Worm (Caenorhabditis elegans) whole organism, young adult: Measurements from ENCODE around the gene H08M01.1.
A peak's percentile ranks its signal among the peaks of the same experiment; 100 is the strongest.

Source experiments
- B0035.1 ChIP-seq: sonication (generic microtip); optimal IDR thresholded peaks from 2 replicates; lab custom pipeline; 2016; ENCODE audit warnings: missing genetic modification characterization, mild to moderate bottlenecking, missing compliant biosample characterization, missing genotype, missing genetic modification reagents
- B0336.3 ChIP-seq: fragments of 200-800 bp; sonication (Bioruptor generic); IDR thresholded peaks from 2 replicates; pipeline ENCODE4 v1.3.6; 2022; ENCODE audit warnings: missing genetic modification characterization, missing compliant biosample characterization
- F10E7.11 ChIP-seq: sonication (generic microtip); optimal IDR thresholded peaks from 2 replicates; lab custom pipeline; 2017; ENCODE audit warnings: mild to moderate bottlenecking, missing genetic modification characterization, moderate library complexity, missing compliant biosample characterization
- F33H1.4 ChIP-seq: fragments of 200-800 bp; sonication (Bioruptor generic); IDR thresholded peaks from 2 replicates; pipeline ENCODE4 v1.3.6; 2022; ENCODE audit warnings: missing genetic modification reagents, missing genetic modification characterization, missing compliant biosample characterization
- F49E8.2 ChIP-seq: sonication (generic microtip); optimal IDR thresholded peaks from 3 replicates; lab custom pipeline; 2017; ENCODE audit warnings: missing genetic modification characterization, mild to moderate bottlenecking, missing compliant biosample characterization, antibody characterized with exemption, moderate library complexity; ENCODE audit not compliant: insufficient read depth
- F55B11.4 ChIP-seq: sonication (generic microtip); optimal IDR thresholded peaks from 2 replicates; lab custom pipeline; 2016; ENCODE audit warnings: missing compliant biosample characterization, missing genetic modification characterization, borderline replicate concordance; ENCODE audit not compliant: insufficient read depth
- Y56A3A.18 ChIP-seq: fragments of 200-800 bp; sonication (Bioruptor generic); IDR thresholded peaks from 2 replicates; pipeline ENCODE4 v1.3.6; 2022; ENCODE audit warnings: missing genetic modification reagents, missing genetic modification characterization, missing compliant biosample characterization
- Y79H2A.3 ChIP-seq: fragments of 200-800 bp; sonication (Bioruptor generic); conservative IDR thresholded peaks from 2 replicates; pipeline ENCODE4 v1.3.6; 2022; ENCODE audit warnings: missing genetic modification reagents, missing genetic modification characterization, missing compliant biosample characterization
- ama-1 ChIP-seq, 3 experiments: fragments of 150-350 bp in 1 of 3; sonication (generic microtip) in 2 of 3; optimal IDR thresholded peaks; 2 replicates each; lab custom pipeline; 2014 to 2018; ENCODE audit warnings: missing biosample characterization in 2 of 3, missing genetic modification characterization in 2 of 3, missing genetic modification reagents in 2 of 3
- aptf-3 ChIP-seq: fragments of 200-800 bp; sonication (Bioruptor generic); IDR thresholded peaks from 2 replicates; pipeline ENCODE4 v1.3.6; 2022; ENCODE audit warnings: missing genetic modification characterization, missing compliant biosample characterization
- atf-7 ChIP-seq: sonication (generic microtip); optimal IDR thresholded peaks from 2 replicates; lab custom pipeline; 2017; ENCODE audit warnings: mild to moderate bottlenecking, missing genetic modification characterization, missing compliant biosample characterization
- athp-1 ChIP-seq: sonication (generic microtip); optimal IDR thresholded peaks from 2 replicates; lab custom pipeline; 2017; ENCODE audit warnings: mild to moderate bottlenecking, missing genetic modification characterization, missing compliant biosample characterization
- attf-6 ChIP-seq: fragments of 200-800 bp; sonication (Bioruptor generic); IDR thresholded peaks from 2 replicates; pipeline ENCODE4 v1.3.6; 2022; ENCODE audit warnings: missing genetic modification reagents, missing genetic modification characterization, missing compliant biosample characterization
- bed-1 ChIP-seq: fragments of 200-800 bp; sonication (Bioruptor generic); IDR thresholded peaks from 2 replicates; pipeline ENCODE4 v1.3.6; 2022; ENCODE audit warnings: missing genetic modification reagents, missing genetic modification characterization, missing compliant biosample characterization
- bed-2 ChIP-seq: fragments of 200-800 bp; sonication (Bioruptor generic); IDR thresholded peaks from 2 replicates; pipeline ENCODE4 v1.3.6; 2022; ENCODE audit warnings: missing genetic modification reagents, missing genetic modification characterization, missing compliant biosample characterization
- cebp-1 ChIP-seq, 2 experiments: fragments of 200-800 bp in 1 of 2; sonication (Bioruptor generic) in 1 of 2; sonication (generic microtip) in 1 of 2; IDR thresholded peaks in 1 of 2; optimal IDR thresholded peaks in 1 of 2; 2 replicates each; pipeline versions ENCODE4 v1.3.6 to Lab custom; 2017 to 2022; ENCODE audit warnings: missing compliant biosample characterization in 2 of 2, missing genetic modification characterization in 2 of 2, mild to moderate bottlenecking in 1 of 2, missing genetic modification reagents in 1 of 2, moderate library complexity in 1 of 2
- cebp-2 ChIP-seq: fragments of 200-800 bp; sonication (Bioruptor generic); IDR thresholded peaks from 2 replicates; pipeline ENCODE4 v1.3.6; 2022; ENCODE audit warnings: missing genetic modification characterization, missing compliant biosample characterization
- ceh-58 ChIP-seq: fragments of 200-800 bp; sonication (Bioruptor generic); IDR thresholded peaks from 2 replicates; pipeline ENCODE4 v1.3.6; 2022; ENCODE audit warnings: missing genetic modification characterization, missing compliant biosample characterization
- chd-7 ChIP-seq: sonication (generic microtip); optimal IDR thresholded peaks from 2 replicates; lab custom pipeline; 2016; ENCODE audit warnings: mild to moderate bottlenecking, missing genetic modification characterization, moderate library complexity, missing compliant biosample characterization
- die-1 ChIP-seq: sonication (generic microtip); optimal IDR thresholded peaks from 2 replicates; lab custom pipeline; 2016; ENCODE audit warnings: missing genotype, mild to moderate bottlenecking, missing genetic modification characterization, missing compliant biosample characterization
- dox-1 ChIP-seq: fragments of 200-800 bp; sonication (Bioruptor generic); IDR thresholded peaks from 2 replicates; pipeline ENCODE4 v1.3.6; 2022; ENCODE audit warnings: missing genetic modification reagents, missing genetic modification characterization, missing compliant biosample characterization
- egl-44 ChIP-seq: fragments of 200-800 bp; sonication (Bioruptor generic); IDR thresholded peaks from 2 replicates; pipeline ENCODE4 v1.3.6; 2022; ENCODE audit warnings: missing genetic modification reagents, missing genetic modification characterization, missing compliant biosample characterization
- ekl-4 ChIP-seq: fragments of 200-800 bp; sonication (Bioruptor generic); IDR thresholded peaks from 2 replicates; pipeline ENCODE4 v1.3.6; 2022; ENCODE audit warnings: missing genetic modification reagents, missing genetic modification characterization, missing compliant biosample characterization
- lag-1 ChIP-seq: fragments of 200-800 bp; sonication (Bioruptor generic); IDR thresholded peaks from 2 replicates; pipeline ENCODE4 v1.3.6; 2022; ENCODE audit warnings: missing genetic modification reagents, missing genetic modification characterization, missing compliant biosample characterization
- let-526 ChIP-seq: fragments of 200-800 bp; sonication (Bioruptor generic); IDR thresholded peaks from 2 replicates; pipeline ENCODE4 v1.3.6; 2022; ENCODE audit warnings: missing genetic modification reagents, missing genetic modification characterization, missing compliant biosample characterization
- lin-35 ChIP-seq, 3 experiments: fragments of 150-350 bp in 2 of 3; sonication (generic microtip) in 1 of 3; optimal IDR thresholded peaks; 2 replicates each; lab custom pipeline; 2014 to 2018; ENCODE audit warnings: missing biosample characterization in 3 of 3, missing genetic modification characterization in 3 of 3, missing genetic modification reagents in 3 of 3
- lin-54 ChIP-seq: fragments of 200-800 bp; sonication (Bioruptor generic); optimal IDR thresholded peaks from 2 replicates; lab custom pipeline; 2018; ENCODE audit warnings: mild to moderate bottlenecking, missing genetic modification characterization, missing compliant biosample characterization
- lsl-1 ChIP-seq: fragments of 200-800 bp; sonication (Bioruptor generic); optimal IDR thresholded peaks from 2 replicates; lab custom pipeline; 2018; ENCODE audit warnings: mild to moderate bottlenecking, missing genetic modification characterization, moderate library complexity, missing compliant biosample characterization
- madf-10 ChIP-seq: sonication (generic microtip); optimal IDR thresholded peaks from 2 replicates; lab custom pipeline; 2016; ENCODE audit warnings: mild to moderate bottlenecking, missing genetic modification characterization, missing compliant biosample characterization
- madf-3 ChIP-seq: fragments of 200-800 bp; sonication (Bioruptor generic); IDR thresholded peaks from 2 replicates; pipeline ENCODE4 v1.3.6; 2022; ENCODE audit warnings: missing genetic modification reagents, missing genetic modification characterization, missing compliant biosample characterization
- madf-6 ChIP-seq: fragments of 200-800 bp; sonication (Bioruptor generic); IDR thresholded peaks from 2 replicates; pipeline ENCODE4 v1.3.6; 2022; ENCODE audit warnings: missing genetic modification reagents, missing genetic modification characterization, missing compliant biosample characterization
- mxl-1 ChIP-seq: sonication (generic microtip); optimal IDR thresholded peaks from 2 replicates; lab custom pipeline; 2016; ENCODE audit warnings: missing genetic modification characterization, missing compliant biosample characterization
- nfya-1 ChIP-seq: sonication (generic microtip); optimal IDR thresholded peaks from 2 replicates; lab custom pipeline; 2017; ENCODE audit warnings: antibody characterized with exemption, missing compliant biosample characterization, missing genetic modification characterization, borderline replicate concordance; ENCODE audit not compliant: insufficient read depth
- nfyb-1 ChIP-seq: fragments of 200-800 bp; sonication (Bioruptor generic); IDR thresholded peaks from 2 replicates; pipeline ENCODE4 v1.3.6; 2022; ENCODE audit warnings: missing genetic modification reagents, missing genetic modification characterization, missing compliant biosample characterization
- pbrm-1 ChIP-seq: fragments of 200-800 bp; sonication (Bioruptor generic); IDR thresholded peaks from 2 replicates; pipeline ENCODE4 v1.3.6; 2022; ENCODE audit warnings: missing genetic modification reagents, missing genetic modification characterization, missing compliant biosample characterization
- rcor-1 ChIP-seq: fragments of 200-800 bp; sonication (Bioruptor generic); IDR thresholded peaks from 2 replicates; pipeline ENCODE4 v1.3.6; 2022; ENCODE audit warnings: missing genetic modification reagents, missing genetic modification characterization, missing compliant biosample characterization
- repo-1 ChIP-seq: sonication (generic microtip); optimal IDR thresholded peaks from 2 replicates; lab custom pipeline; 2017; ENCODE audit warnings: mild to moderate bottlenecking, missing genetic modification characterization, missing compliant biosample characterization
- rpc-1 ChIP-seq, 2 experiments: fragments of 150-350 bp in 1 of 2; sonication (generic microtip) in 1 of 2; optimal IDR thresholded peaks; 2 replicates each; lab custom pipeline; 2014 to 2018; ENCODE audit warnings: missing biosample characterization in 1 of 2, missing genetic modification characterization in 1 of 2, missing genetic modification reagents in 1 of 2, missing genotype in 1 of 2
- snpc-1.3 ChIP-seq: sonication (generic microtip); optimal IDR thresholded peaks from 2 replicates; lab custom pipeline; 2017; ENCODE audit warnings: missing genetic modification characterization, mild to moderate bottlenecking, missing compliant biosample characterization, antibody characterized with exemption, moderate library complexity, missing genotype, missing genetic modification reagents; ENCODE audit not compliant: insufficient read depth
- snpc-3.4 ChIP-seq: sonication (generic microtip); optimal IDR thresholded peaks from 2 replicates; lab custom pipeline; 2017; ENCODE audit warnings: missing genetic modification characterization, mild to moderate bottlenecking, missing compliant biosample characterization, antibody characterized with exemption, moderate library complexity, missing genotype, missing genetic modification reagents
- tbp1 ChIP-seq: fragments of 200-800 bp; sonication (Bioruptor generic); optimal IDR thresholded peaks from 2 replicates; lab custom pipeline; 2018; ENCODE audit warnings: mild to moderate bottlenecking, missing genetic modification characterization, missing compliant biosample characterization
- xnd-1 ChIP-seq: sonication (generic microtip); optimal IDR thresholded peaks from 2 replicates; lab custom pipeline; 2016; ENCODE audit warnings: missing genotype, missing genetic modification reagents, missing genetic modification characterization, missing compliant biosample characterization
- zfh-2 ChIP-seq: fragments of 200-800 bp; sonication (Bioruptor generic); conservative IDR thresholded peaks from 2 replicates; pipeline ENCODE4 v1.3.6; 2022; ENCODE audit warnings: missing genetic modification reagents, missing genetic modification characterization, missing compliant biosample characterization
- zim-3 ChIP-seq: sonication (generic microtip); optimal IDR thresholded peaks from 2 replicates; lab custom pipeline; 2017; ENCODE audit warnings: mild to moderate bottlenecking, missing genetic modification characterization, moderate library complexity, missing compliant biosample characterization
- ztf-18 ChIP-seq: sonication (generic microtip); optimal IDR thresholded peaks from 2 replicates; lab custom pipeline; 2016; ENCODE audit warnings: missing genotype, mild to moderate bottlenecking, missing genetic modification characterization, missing compliant biosample characterization
- ztf-26 ChIP-seq: sonication (generic microtip); optimal IDR thresholded peaks from 2 replicates; lab custom pipeline; 2017; ENCODE audit warnings: missing genetic modification characterization, missing compliant biosample characterization

Gene H08M01.1

DNA sequence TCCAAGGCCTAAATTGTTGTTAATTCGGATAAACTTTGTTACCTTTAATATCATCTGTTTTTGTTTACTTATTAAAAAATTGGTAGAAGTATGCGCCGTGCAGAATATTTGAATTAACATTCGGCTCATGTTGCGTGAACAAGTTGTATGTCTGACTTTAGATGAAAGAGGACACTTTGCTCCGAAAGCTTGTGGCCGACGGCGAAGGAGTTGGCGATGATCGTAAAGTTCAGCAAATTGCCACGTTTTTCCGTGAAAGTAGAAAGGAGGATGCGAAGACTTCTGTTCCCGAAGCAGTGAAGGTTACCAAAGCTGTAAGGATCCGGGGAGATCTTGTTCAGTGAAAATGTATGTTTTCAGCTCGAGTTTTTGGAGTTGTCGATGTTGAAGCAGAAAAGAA is 46.4 kb upstream of the H08M01.1 start, which contains the start of gene thoc-7 (continued):
- TF ChIP-seq repo-1 (tag; lab: Kevin White, UChicago) (peak; percentile 35), bed-2 (GFP tag; lab: Robert Waterston, UW) (0 out of 2 replicates have a peak, but pooled peaks have one; percentile 21), madf-6 (GFP tag; lab: Robert Waterston, UW) (peak; percentile 86), bed-1 (GFP tag; lab: Robert Waterston, UW) (no peak), B0336.3 (peak; percentile 91), rpc-1 (optimal IDR thresholded peaks at IDR 0.05; lab: Kevin White, UChicago) (no peak), rpc-1 (tag; optimal IDR thresholded peaks at IDR 0.05; lab: Kevin White, UChicago) (no peak), lsl-1 (GFP tag; lab: Kevin White, UChicago) (peak; percentile 53), attf-6 (GFP tag; lab: Robert Waterston, UW) (peak; percentile 99), F33H1.4 (GFP tag; lab: Robert Waterston, UW) (peak; percentile 60; the same call in 1 of the 2 replicates), madf-10 (tag; lab: Kevin White, UChicago) (peak; percentile 10), lin-35 (GFP tag; optimal IDR thresholded peaks at IDR 0.05; lab: Kevin White, UChicago) (no peak), Y79H2A.3 (no peak), athp-1 (tag; lab: Kevin White, UChicago) (peak; percentile 57), lag-1 (GFP tag; lab: Robert Waterston, UW) (no peak), ztf-18 (peak; percentile 36), F49E8.2 (tag; lab: Kevin White, UChicago) (peak; percentile 84), tbp1 (GFP tag; lab: Kevin White, UChicago) (peak; percentile 71), ceh-58 (GFP tag; lab: Robert Waterston, UW) (peak; percentile 89; the same call in 1 of the 2 replicates), ama-1 (optimal IDR thresholded peaks at IDR 0.05; lab: Kevin White, UChicago) (no peak), ama-1 (GFP tag; optimal IDR thresholded peaks at IDR 0.05; lab: Kevin White, UChicago) (peak in 1 of 2 experiments; percentile 52), aptf-3 (GFP tag; lab: Robert Waterston, UW) (no peak), ekl-4 (GFP tag; lab: Robert Waterston, UW) (peak; percentile 86; the same call in 1 of the 2 replicates), egl-44 (GFP tag; lab: Robert Waterston, UW) (no peak), dox-1 (GFP tag; lab: Robert Waterston, UW) (peak; percentile 32; the same call in 1 of the 2 replicates), pbrm-1 (peak; percentile 70), nfyb-1 (peak; percentile 84), die-1 (peak; percentile 57), F55B11.4 (tag; lab: Kevin White, UChicago) (no peak), zfh-2 (0 out of 2 replicates have a peak, but pooled peaks have one; percentile 13), nfya-1 (no peak), B0035.1 (tag; lab: Kevin White, UChicago) (no peak), chd-7 (tag; lab: Kevin White, UChicago) (peak; percentile 59), snpc-1.3 (peak; percentile 41), xnd-1 (tag; lab: Kevin White, UChicago) (peak; percentile 24), snpc-3.4 (tag; lab: Kevin White, UChicago) (peak; percentile 83), zim-3 (tag; lab: Kevin White, UChicago) (peak; percentile 21), rcor-1 (GFP tag; lab: Robert Waterston, UW) (peak; percentile 71), let-526 (GFP tag; lab: Robert Waterston, UW) (no peak), F10E7.11 (no peak), lin-54 (peak; percentile 70), cebp-2 (GFP tag; lab: Robert Waterston, UW) (peak; percentile 90; the same call in 1 of the 2 replicates), Y56A3A.18 (peak; percentile 87; the same call in 1 of the 2 replicates), madf-3 (GFP tag; lab: Robert Waterston, UW) (peak; percentile 75), cebp-1 (GFP tag; IDR thresholded peaks at IDR 0.05; lab: Robert Waterston, UW) (no peak), cebp-1 (tag; optimal IDR thresholded peaks at IDR 0.05; lab: Kevin White, UChicago) (peak; percentile 18), ztf-26 (tag; lab: Kevin White, UChicago) (no peak), mxl-1 (tag; lab: Kevin White, UChicago) (peak; percentile 19), atf-7 (peak; percentile 54)
